Fruit fly (Drosophila melanogaster): Measurements from ENCODE around the gene CG14369.

CG14369 gene

DNA sequence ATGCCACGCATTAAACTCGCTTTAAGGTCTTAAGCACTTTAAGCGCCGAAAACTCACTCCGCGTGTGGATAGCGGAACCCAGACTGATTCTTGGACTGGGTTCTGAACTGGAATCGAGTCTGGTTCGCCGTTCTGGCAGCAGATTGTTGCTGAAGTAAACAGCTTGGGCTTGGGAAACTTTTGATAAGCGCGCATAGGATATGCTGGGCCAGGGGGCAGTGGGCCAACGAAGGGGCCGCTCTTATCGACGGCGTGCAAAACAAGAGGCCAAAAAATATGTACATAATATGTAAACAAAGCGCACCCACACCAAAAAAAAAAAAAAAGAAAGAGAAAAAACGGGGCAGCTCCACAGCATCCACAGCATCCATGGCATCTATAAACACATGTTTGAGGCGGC, 47.2 kb downstream of the CG14369 start, which contains the start of gene CG31337:
Gene CG31337, minus strand, starts transcription at position 101 of the 400 bp plus-strand sequence.
- TF ChIP-seq svp (GFP tag) (peak; percentile 61), CG15336 (GFP tag; IDR thresholded peaks at IDR 0.05) (no peak)
